Worm (Caenorhabditis elegans) whole organism, midembryonic: ENCODE data around the gene C48B4.3.
A peak's percentile ranks its signal among the peaks of the same experiment; 100 is the strongest.

Source experiments
- cog-1 ChIP-seq: sonication (generic microtip); optimal IDR thresholded peaks from 2 replicates; lab custom pipeline; 2016; ENCODE audit warnings: missing genetic modification characterization, missing compliant biosample characterization
- flt-1 ChIP-seq: fragments of 200-800 bp; sonication (Bioruptor generic); IDR thresholded peaks from 2 replicates; pipeline ENCODE4 v1.3.6; 2022; ENCODE audit warnings: missing genetic modification characterization, missing compliant biosample characterization
- med-1 ChIP-seq: sonication (generic microtip); optimal IDR thresholded peaks from 2 replicates; lab custom pipeline; 2017; ENCODE audit warnings: missing genetic modification characterization, mild to moderate bottlenecking, missing compliant biosample characterization, antibody characterized with exemption, missing genetic modification reagents; ENCODE audit not compliant: insufficient read depth
- ref-1 ChIP-seq: fragments of 200-800 bp; sonication (Bioruptor generic); conservative IDR thresholded peaks from 2 replicates; pipeline ENCODE4 v1.3.6; 2022; ENCODE audit warnings: missing genetic modification reagents, missing genetic modification characterization, missing compliant biosample characterization
- tab-1 ChIP-seq: fragments of 200-800 bp; sonication (Bioruptor generic); IDR thresholded peaks from 2 replicates; pipeline ENCODE4 v1.3.6; 2022; ENCODE audit warnings: missing genetic modification characterization, missing compliant biosample characterization
- ztf-23 ChIP-seq: fragments of 200-800 bp; sonication (Bioruptor generic); IDR thresholded peaks from 2 replicates; pipeline ENCODE4 v1.3.6; 2022; ENCODE audit warnings: missing genetic modification reagents, missing genetic modification characterization, missing compliant biosample characterization
- ztf-29 ChIP-seq: fragments of 200-800 bp; sonication (Bioruptor generic); IDR thresholded peaks from 2 replicates; pipeline ENCODE4 v1.3.6; 2022; ENCODE audit warnings: missing genetic modification reagents, missing genetic modification characterization, missing compliant biosample characterization

DNA sequence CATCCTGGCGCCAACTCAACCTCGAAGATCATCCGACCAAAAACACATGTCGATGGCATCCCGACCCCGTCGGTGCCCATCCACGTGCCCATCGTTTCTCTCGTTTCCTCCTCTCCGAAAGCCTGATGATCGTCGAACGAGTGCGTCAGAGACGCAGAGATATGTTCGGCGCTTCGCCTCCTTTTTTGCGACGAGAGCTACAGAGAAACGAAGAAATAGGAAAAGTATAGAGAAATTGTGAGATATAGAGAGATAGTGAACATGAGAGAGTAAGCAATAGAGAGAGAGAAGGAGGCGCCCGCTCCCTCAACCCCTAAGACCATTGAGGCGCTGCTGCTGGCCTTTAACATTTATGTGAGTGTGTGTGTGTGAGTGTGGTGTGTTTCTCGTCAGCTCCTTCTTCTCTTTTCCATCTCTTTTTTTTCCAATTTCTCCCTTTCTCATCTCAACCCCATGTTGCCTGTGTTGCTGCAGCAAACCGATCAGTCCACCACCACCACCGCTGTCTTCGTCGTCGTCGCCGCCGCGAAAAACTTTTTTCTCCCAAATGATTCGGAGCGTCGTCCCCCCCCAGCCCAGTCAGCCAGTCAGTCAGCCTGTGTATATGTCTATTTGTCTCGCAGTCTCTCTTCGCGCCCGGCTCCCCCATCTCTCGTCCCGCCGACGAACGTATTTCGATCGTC is 37.0 kb upstream of the C48B4.3 start, which contains the start of gene hlh-11:
- TF ChIP-seq cog-1 (tag; lab: Kevin White, UChicago): no peak
- 0 out of 2 replicates have a peak, but pooled peaks have one; percentile 8 for TF ChIP-seq flt-1 (GFP tag; lab: Robert Waterston, UW)
- no peak for TF ChIP-seq tab-1 (GFP tag; lab: Robert Waterston, UW)
- no peak for TF ChIP-seq ztf-29 (GFP tag; lab: Robert Waterston, UW)
- no peak for TF ChIP-seq med-1 (GFP tag; lab: Kevin White, UChicago)
- TF ChIP-seq ztf-23 (GFP tag; lab: Robert Waterston, UW): no peak; the same call in 1 of the 2 replicates
- no peak for TF ChIP-seq ref-1 (GFP tag; lab: Robert Waterston, UW)
